Worm (Caenorhabditis elegans): ENCODE measurements around the gene pro-3.
A peak's percentile ranks its signal among the peaks of the same experiment; 100 is the strongest.

Gene pro-3

ce11 chrV:19148350-19148749 is 30.1 kb upstream of the pro-3 start:
- TF ChIP-seq bed-3 (GFP tag; optimal IDR thresholded peaks at IDR 0.05): no peak
- peak; percentile 13 for TF ChIP-seq drap-1 (GFP tag; optimal IDR thresholded peaks at IDR 0.05)

ce11 chrV:19142595-19142994 is 24.4 kb upstream of the pro-3 start:
- TF ChIP-seq nhr-2 (tag; optimal IDR thresholded peaks at IDR 0.05) (no peak), mab-5 (tag; optimal IDR thresholded peaks at IDR 0.05) (no peak), lin-32 (GFP tag; optimal IDR thresholded peaks at IDR 0.05) (no peak), snpc-4 (tag; optimal IDR thresholded peaks at IDR 0.05) (no peak), lin-13 (tag; optimal IDR thresholded peaks at IDR 0.05) (no peak), M03D4.4 (tag; optimal IDR thresholded peaks at IDR 0.05) (no peak), tbx-8 (GFP tag; optimal IDR thresholded peaks at IDR 0.05) (no peak), ham-2 (GFP tag; optimal IDR thresholded peaks at IDR 0.05) (no peak), mls-2 (tag; optimal IDR thresholded peaks at IDR 0.05) (no peak), bed-3 (GFP tag; optimal IDR thresholded peaks at IDR 0.05) (no peak)

- TF ChIP-seq elt-3 (tag; optimal IDR thresholded peaks at IDR 0.05): no peak
- no peak for TF ChIP-seq snpc-4 (tag; optimal IDR thresholded peaks at IDR 0.05)
- no peak for TF ChIP-seq nhr-12 (tag; optimal IDR thresholded peaks at IDR 0.05)
- TF ChIP-seq zip-8 (tag; optimal IDR thresholded peaks at IDR 0.05): no peak
These were observed 22.3 kb upstream of the pro-3 start, which contains the start of gene cpg-23 for ce11 chrV:19140495-19140894. TSS of gene cpg-23 (plus strand) at chrV:19140795.

- TF ChIP-seq mls-2 (tag; optimal IDR thresholded peaks at IDR 0.05) (no peak), M03D4.4 (tag; optimal IDR thresholded peaks at IDR 0.05) (no peak), nhr-237 (tag; optimal IDR thresholded peaks at IDR 0.05) (no peak), sptf-1 (tag; optimal IDR thresholded peaks at IDR 0.05) (no peak), ceh-83 (GFP tag; optimal IDR thresholded peaks at IDR 0.05) (no peak), nhr-2 (tag; optimal IDR thresholded peaks at IDR 0.05) (no peak), cnd-1 (tag; optimal IDR thresholded peaks at IDR 0.05) (no peak)
These were observed 18.0 kb upstream of the pro-3 start, which contains the start of gene Y39B6A.9 for ce11 chrV:19136206-19136605. TSS of gene Y39B6A.9 (plus strand) at chrV:19136506.

ce11 chrV:19133507-19133906 is 15.3 kb upstream of the pro-3 start, which contains the start of gene Y39B6A.10:
TSS of gene Y39B6A.10 (minus strand) at chrV:19133607.
- TF ChIP-seq lsy-2 (tag; optimal IDR thresholded peaks at IDR 0.05): no peak
- no peak for TF ChIP-seq hlh-1 (tag; optimal IDR thresholded peaks at IDR 0.05)
- TF ChIP-seq unc-120 (tag; optimal IDR thresholded peaks at IDR 0.05; ENCODE audit: poor library complexity, severe bottlenecking): no peak
- TF ChIP-seq ces-1 (GFP tag; optimal IDR thresholded peaks at IDR 0.05): no peak
- no peak for TF ChIP-seq bed-3 (GFP tag; optimal IDR thresholded peaks at IDR 0.05)
- TF ChIP-seq nhr-2 (tag; optimal IDR thresholded peaks at IDR 0.05): no peak
- no peak for TF ChIP-seq drap-1 (GFP tag; optimal IDR thresholded peaks at IDR 0.05)
- TF ChIP-seq lin-32 (GFP tag; optimal IDR thresholded peaks at IDR 0.05): no peak
- no peak for TF ChIP-seq nhr-28 (tag; optimal IDR thresholded peaks at IDR 0.05)
- no peak for TF ChIP-seq nhr-12 (tag; optimal IDR thresholded peaks at IDR 0.05)
- TF ChIP-seq elt-1 (tag; optimal IDR thresholded peaks at IDR 0.05; ENCODE audit: borderline replicate concordance, insufficient read depth): no peak
- no peak for TF ChIP-seq cnd-1 (tag; optimal IDR thresholded peaks at IDR 0.05)

- TF ChIP-seq mls-2 (tag; optimal IDR thresholded peaks at IDR 0.05) (no peak), mab-5 (tag; optimal IDR thresholded peaks at IDR 0.05) (no peak), ceh-39 (tag; optimal IDR thresholded peaks at IDR 0.05) (no peak), nhr-76 (tag; optimal IDR thresholded peaks at IDR 0.05) (no peak), nhr-2 (tag; optimal IDR thresholded peaks at IDR 0.05) (no peak)
These were observed 13.7 kb upstream of the pro-3 start for ce11 chrV:19131848-19132401.

- TF ChIP-seq ztf-11 (tag; optimal IDR thresholded peaks at IDR 0.05): no peak
- no peak for TF ChIP-seq mab-5 (tag; optimal IDR thresholded peaks at IDR 0.05)
- no peak for TF ChIP-seq M03D4.4 (tag; optimal IDR thresholded peaks at IDR 0.05)
- TF ChIP-seq bed-3 (GFP tag; optimal IDR thresholded peaks at IDR 0.05): no peak
- TF ChIP-seq blmp-1 (tag; optimal IDR thresholded peaks at IDR 0.05): no peak
- no peak for TF ChIP-seq nhr-12 (tag; optimal IDR thresholded peaks at IDR 0.05)
- no peak for TF ChIP-seq unc-39 (tag; optimal IDR thresholded peaks at IDR 0.05)
- no peak for TF ChIP-seq unc-120 (tag; optimal IDR thresholded peaks at IDR 0.05; ENCODE audit: poor library complexity, severe bottlenecking)
- no peak for TF ChIP-seq ham-2 (GFP tag; optimal IDR thresholded peaks at IDR 0.05)
- TF ChIP-seq lsy-2 (tag; optimal IDR thresholded peaks at IDR 0.05): no peak
- TF ChIP-seq mep-1 (tag; optimal IDR thresholded peaks at IDR 0.05): no peak
These were observed 11.4 kb upstream of the pro-3 start for ce11 chrV:19129497-19130212.

Data from whole organism, mixed stage, embryonic.